Fruit fly (Drosophila melanogaster): ENCODE results near the gene MED10.

The MED10 gene

dm6 chr3L:16228659-16229205, 3.2 kb upstream of the MED10 start, which contains the start of gene Tmx3 (continued):
- TF ChIP-seq HLH4C (GFP tag; IDR thresholded peaks at IDR 0.05; ENCODE audit: partially characterized antibody) (no peak), pnt (GFP tag; optimal IDR thresholded peaks at IDR 0.05) (peak; percentile 55), CG15269 (tag; optimal IDR thresholded peaks at IDR 0.05) (peak; percentile 90), CG6689 (GFP tag; IDR thresholded peaks at IDR 0.05) (peak; percentile 90), onecut (GFP tag; IDR thresholded peaks at IDR 0.05) (peak; percentile 67), dmrt99B (tag; optimal IDR thresholded peaks at IDR 0.05) (no peak), CG2116 (GFP tag; optimal IDR thresholded peaks at IDR 0.05) (peak; percentile 72), ara (GFP tag; IDR thresholded peaks at IDR 0.05) (peak; percentile 87), jing (GFP tag; optimal IDR thresholded peaks at IDR 0.05) (peak; percentile 27), HmgZ (tag; optimal IDR thresholded peaks at IDR 0.05) (peak; percentile 78), CG11696 (GFP tag; IDR thresholded peaks at IDR 0.05) (no peak), CG34376 (GFP tag; optimal IDR thresholded peaks at IDR 0.05) (no peak), CG13775 (GFP tag; optimal IDR thresholded peaks at IDR 0.05) (peak; percentile 87), schlank (tag; optimal IDR thresholded peaks at IDR 0.05) (peak; percentile 27), pita (GFP tag; optimal IDR thresholded peaks at IDR 0.05) (no peak), Hmr (GFP tag; optimal IDR thresholded peaks at IDR 0.05) (peak; percentile 87), Sin3A (optimal IDR thresholded peaks at IDR 0.05) (no peak), C15 (GFP tag; IDR thresholded peaks at IDR 0.05) (peak; percentile 76; the same call in 2 of the 3 replicates), Med (GFP tag) (peak; percentile 94), slou (GFP tag; optimal IDR thresholded peaks at IDR 0.05) (peak; percentile 67), Opbp (GFP tag; IDR thresholded peaks at IDR 0.05; ENCODE audit: partially characterized antibody) (no peak), CG1792 (GFP tag; optimal IDR thresholded peaks at IDR 0.05) (peak; percentile 12), bbx (GFP tag; IDR thresholded peaks at IDR 0.05; ENCODE audit: partially characterized antibody) (no peak), bowl (GFP tag; IDR thresholded peaks at IDR 0.05) (peak; percentile 58; the same call in 1 of the 2 replicates), Lpt (GFP tag; optimal IDR thresholded peaks at IDR 0.05) (no peak), oc (tag; optimal IDR thresholded peaks at IDR 0.05) (peak; percentile 78), CG8924 (tag; optimal IDR thresholded peaks at IDR 0.05) (peak; percentile 89), fd102C (GFP tag; optimal IDR thresholded peaks at IDR 0.05) (no peak), Rx (GFP tag; IDR thresholded peaks at IDR 0.05) (peak; percentile 89), CG14014 (GFP tag; IDR thresholded peaks at IDR 0.05) (peak; percentile 92), CG17385 (GFP tag; optimal IDR thresholded peaks at IDR 0.05) (peak; percentile 82), Ptx1 (GFP tag; IDR thresholded peaks at IDR 0.05) (peak; percentile 95), ro (GFP tag; IDR thresholded peaks at IDR 0.05) (peak; percentile 85), CG8089 (GFP tag; optimal IDR thresholded peaks at IDR 0.05) (peak; percentile 35), CG11093 (GFP tag; IDR thresholded peaks at IDR 0.05) (peak; percentile 85), fru (optimal IDR thresholded peaks at IDR 0.05) (no peak), pb (GFP tag; optimal IDR thresholded peaks at IDR 0.05) (no peak), CG10565 (GFP tag; optimal IDR thresholded peaks at IDR 0.05) (no peak), NFAT (GFP tag; IDR thresholded peaks at IDR 0.05) (peak; percentile 94), CG5953 (GFP tag; IDR thresholded peaks at IDR 0.05) (peak; percentile 84), CG10209 (GFP tag; optimal IDR thresholded peaks at IDR 0.05) (peak; percentile 90), sc (optimal IDR thresholded peaks at IDR 0.05) (no peak), sc (GFP tag; optimal IDR thresholded peaks at IDR 0.05) (peak; percentile 74), sna (GFP tag; IDR thresholded peaks at IDR 0.05; ENCODE audit: partially characterized antibody) (no peak), HLH3B (GFP tag; IDR thresholded peaks at IDR 0.05) (peak; percentile 92)

Data from whole organism, embryonic.